Fruit fly (Drosophila melanogaster): Measurements from ENCODE around the gene CG12395.
A peak's percentile ranks its signal among the peaks of the same experiment; 100 is the strongest.

CG12395 gene

DNA sequence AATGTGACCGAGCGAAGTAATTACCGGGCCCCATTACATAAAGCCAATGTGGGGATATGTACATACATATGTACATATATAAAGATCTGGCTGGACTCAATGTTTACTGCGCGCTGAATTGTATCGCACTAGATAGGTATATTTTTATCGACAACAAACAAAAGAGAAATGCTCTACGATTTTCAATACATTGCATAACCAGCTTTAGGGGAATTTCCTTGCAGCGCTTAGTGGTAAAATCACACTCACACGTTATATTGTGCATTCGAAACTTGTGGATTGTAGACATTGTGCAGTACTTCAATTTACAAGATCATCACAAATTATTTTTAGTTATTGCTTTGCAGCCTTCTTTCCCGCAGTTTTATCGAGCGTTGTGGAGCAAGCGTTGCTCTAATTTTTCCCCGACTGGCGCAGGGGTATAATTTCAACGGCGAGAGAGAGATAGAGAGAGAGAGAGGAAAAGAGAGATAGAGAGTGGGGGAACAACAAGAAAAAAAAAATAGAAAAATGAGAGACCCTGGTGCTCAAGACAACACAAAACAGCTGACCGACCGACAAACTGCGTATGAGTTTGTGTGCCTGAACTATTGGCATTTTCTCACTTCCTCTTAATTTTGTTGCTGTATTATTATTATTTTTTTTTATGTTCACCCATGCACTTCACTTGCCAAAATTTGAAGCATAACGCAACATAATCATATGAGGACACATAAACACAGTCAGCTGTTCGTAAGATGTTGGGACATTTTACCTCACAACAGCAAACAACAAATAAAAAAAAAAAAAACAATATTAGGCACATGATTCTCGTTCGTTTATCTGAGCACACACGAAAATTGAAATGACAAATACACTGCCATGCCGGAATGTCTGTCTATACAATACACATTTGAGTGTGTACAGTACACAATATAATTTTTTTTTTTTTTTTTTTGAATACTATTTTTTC is 26.6 kb upstream of the CG12395 start (continued):
- no peak for TF ChIP-seq pnt (GFP tag; optimal IDR thresholded peaks at IDR 0.05)
- no peak for TF ChIP-seq amos (GFP tag; IDR thresholded peaks at IDR 0.05; ENCODE audit: partially characterized antibody)
- TF ChIP-seq pzg (GFP tag; optimal IDR thresholded peaks at IDR 0.05): no peak
- TF ChIP-seq CG3281 (GFP tag; optimal IDR thresholded peaks at IDR 0.05): no peak
- TF ChIP-seq psq (GFP tag; optimal IDR thresholded peaks at IDR 0.05): no peak
- TF ChIP-seq CG4328 (GFP tag; optimal IDR thresholded peaks at IDR 0.05): no peak
- no peak for TF ChIP-seq CG9727 (GFP tag; optimal IDR thresholded peaks at IDR 0.05)
- TF ChIP-seq CG12299 (tag; optimal IDR thresholded peaks at IDR 0.05): no peak
- no peak for TF ChIP-seq wek (GFP tag; optimal IDR thresholded peaks at IDR 0.05)
- TF ChIP-seq fd3F (GFP tag; optimal IDR thresholded peaks at IDR 0.05): no peak
- TF ChIP-seq Asciz (GFP tag; optimal IDR thresholded peaks at IDR 0.05): peak; percentile 51
- TF ChIP-seq Sox100B (GFP tag; optimal IDR thresholded peaks at IDR 0.05): no peak
- TF ChIP-seq CG9797 (GFP tag; optimal IDR thresholded peaks at IDR 0.05): no peak
- TF ChIP-seq Gsc (GFP tag; IDR thresholded peaks at IDR 0.05): no peak

DNA sequence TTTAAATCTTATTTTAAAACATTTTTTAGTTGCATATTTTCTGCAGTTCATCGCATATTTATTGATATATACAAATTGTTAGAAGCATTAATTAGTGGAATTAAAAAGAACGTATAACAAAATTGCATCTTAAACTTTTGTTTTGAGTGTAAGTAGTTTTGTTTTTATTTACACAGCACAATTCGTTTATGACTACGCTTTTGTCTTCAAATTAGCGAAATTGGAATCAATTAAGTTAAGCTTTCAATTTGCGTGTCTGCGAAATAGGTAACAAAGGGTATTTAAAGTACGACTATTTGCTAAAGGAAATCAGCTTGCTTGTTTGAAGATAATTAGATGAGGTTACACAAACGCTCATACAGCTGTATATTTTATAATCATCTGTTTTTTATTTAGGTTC is 25.6 kb upstream of the CG12395 start:
- TF ChIP-seq D (optimal IDR thresholded peaks at IDR 0.05) (no peak), D (GFP tag; optimal IDR thresholded peaks at IDR 0.05) (no peak), kah (GFP tag; optimal IDR thresholded peaks at IDR 0.05) (no peak), crp (GFP tag; optimal IDR thresholded peaks at IDR 0.05) (no peak), nmo (GFP tag; optimal IDR thresholded peaks at IDR 0.05) (peak; percentile 12), CrebB (tag; optimal IDR thresholded peaks at IDR 0.05) (no peak), D19A (tag; optimal IDR thresholded peaks at IDR 0.05) (peak; percentile 76), Blimp-1 (GFP tag; optimal IDR thresholded peaks at IDR 0.05) (no peak), ATbp (GFP tag; optimal IDR thresholded peaks at IDR 0.05) (no peak), GATAe (GFP tag; conservative IDR thresholded peaks at IDR 0.05) (no peak), cwo (GFP tag; optimal IDR thresholded peaks at IDR 0.05) (no peak), slbo (GFP tag; IDR thresholded peaks at IDR 0.05) (peak; percentile 3; the same call in 1 of the 2 replicates), Hr51 (GFP tag; optimal IDR thresholded peaks at IDR 0.05) (peak in 1 of 2 experiments; percentile 7), CG3163 (GFP tag; optimal IDR thresholded peaks at IDR 0.05) (no peak), Neu2 (GFP tag; optimal IDR thresholded peaks at IDR 0.05; ENCODE audit: borderline replicate concordance) (no peak), sens (GFP tag) (peak; percentile 85), tin (GFP tag; optimal IDR thresholded peaks at IDR 0.05) (no peak), BtbVII (GFP tag; optimal IDR thresholded peaks at IDR 0.05) (peak; percentile 13), CG11696 (GFP tag; IDR thresholded peaks at IDR 0.05) (no peak), CoRest (tag; optimal IDR thresholded peaks at IDR 0.05) (no peak), CG3281 (GFP tag; optimal IDR thresholded peaks at IDR 0.05) (peak; percentile 13), CG11456 (GFP tag; IDR thresholded peaks at IDR 0.05) (no peak), gem (tag; optimal IDR thresholded peaks at IDR 0.05) (peak; percentile 21), dpn (GFP tag; optimal IDR thresholded peaks at IDR 0.05) (peak in 1 of 2 experiments; percentile 3), CG17361 (GFP tag; IDR thresholded peaks at IDR 0.05) (no peak), CG13424 (tag; optimal IDR thresholded peaks at IDR 0.05) (no peak), CG17186 (GFP tag; optimal IDR thresholded peaks at IDR 0.05) (no peak), Oli (tag; optimal IDR thresholded peaks at IDR 0.05) (no peak), ab (GFP tag; optimal IDR thresholded peaks at IDR 0.05) (no peak), chn (GFP tag; optimal IDR thresholded peaks at IDR 0.05) (no peak), Bteb2 (GFP tag; optimal IDR thresholded peaks at IDR 0.05) (no peak), ftz-f1 (GFP tag; optimal IDR thresholded peaks at IDR 0.05) (no peak), cad (GFP tag; optimal IDR thresholded peaks at IDR 0.05) (no peak), seq (GFP tag; IDR thresholded peaks at IDR 0.05) (no peak), CG2712 (tag; optimal IDR thresholded peaks at IDR 0.05) (peak; percentile 15)
